Fruit fly (Drosophila melanogaster): ENCODE measurements around the gene Akt.

The Akt gene

DNA sequence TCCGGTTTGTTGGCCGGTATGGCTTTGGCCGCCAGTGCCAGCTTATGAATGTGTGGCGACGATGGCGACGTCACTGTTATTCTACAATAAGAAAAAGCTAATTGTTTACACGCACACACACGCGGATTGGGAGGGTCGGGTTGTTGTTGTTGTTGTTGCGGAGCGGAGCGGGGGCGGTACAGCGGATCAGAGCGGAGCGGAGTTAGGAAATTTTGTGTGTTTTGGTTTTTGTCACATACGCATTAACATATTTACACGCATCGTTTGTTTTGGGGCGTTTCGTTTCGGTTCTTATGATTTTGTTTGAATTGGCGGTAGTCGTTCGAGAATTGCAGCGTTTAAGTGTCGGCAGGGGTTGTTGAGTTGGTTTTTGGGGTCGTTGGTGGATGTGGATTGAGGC, 29.8 kb upstream of the Akt start (continued):
- 0 out of 2 replicates have a peak, but pooled peaks have one; percentile 29 for TF ChIP-seq CG11085 (GFP tag; IDR thresholded peaks at IDR 0.05)
- no peak for TF ChIP-seq prd (optimal IDR thresholded peaks at IDR 0.05)
- no peak for TF ChIP-seq prd (GFP tag; IDR thresholded peaks at IDR 0.05)
- no peak for TF ChIP-seq Pdp1 (GFP tag; optimal IDR thresholded peaks at IDR 0.05)
- no peak for TF ChIP-seq CG8388 (GFP tag; optimal IDR thresholded peaks at IDR 0.05)
- TF ChIP-seq fd3F (GFP tag; optimal IDR thresholded peaks at IDR 0.05): no peak
- TF ChIP-seq CG18011 (GFP tag; optimal IDR thresholded peaks at IDR 0.05): no peak
- TF ChIP-seq CG18619 (GFP tag; optimal IDR thresholded peaks at IDR 0.05): peak; percentile 45
- TF ChIP-seq MTF-1 (GFP tag; optimal IDR thresholded peaks at IDR 0.05; ENCODE audit: borderline replicate concordance): peak; percentile 6
- 0 out of 2 replicates have a peak, but pooled peaks have one; percentile 27 for TF ChIP-seq sob (GFP tag; IDR thresholded peaks at IDR 0.05)
- no peak for TF ChIP-seq CG8944 (GFP tag; optimal IDR thresholded peaks at IDR 0.05)
- no peak for TF ChIP-seq CG14441 (GFP tag; IDR thresholded peaks at IDR 0.05)
- no peak for TF ChIP-seq CG9876 (GFP tag; optimal IDR thresholded peaks at IDR 0.05)
- no peak for TF ChIP-seq CG31441 (GFP tag; IDR thresholded peaks at IDR 0.05)
- TF ChIP-seq lmd (GFP tag; IDR thresholded peaks at IDR 0.05): no peak
- TF ChIP-seq CG8765 (GFP tag; IDR thresholded peaks at IDR 0.05): no peak
- no peak for TF ChIP-seq CG2678 (tag; optimal IDR thresholded peaks at IDR 0.05)
- TF ChIP-seq CG16815 (GFP tag; optimal IDR thresholded peaks at IDR 0.05): no peak

DNA sequence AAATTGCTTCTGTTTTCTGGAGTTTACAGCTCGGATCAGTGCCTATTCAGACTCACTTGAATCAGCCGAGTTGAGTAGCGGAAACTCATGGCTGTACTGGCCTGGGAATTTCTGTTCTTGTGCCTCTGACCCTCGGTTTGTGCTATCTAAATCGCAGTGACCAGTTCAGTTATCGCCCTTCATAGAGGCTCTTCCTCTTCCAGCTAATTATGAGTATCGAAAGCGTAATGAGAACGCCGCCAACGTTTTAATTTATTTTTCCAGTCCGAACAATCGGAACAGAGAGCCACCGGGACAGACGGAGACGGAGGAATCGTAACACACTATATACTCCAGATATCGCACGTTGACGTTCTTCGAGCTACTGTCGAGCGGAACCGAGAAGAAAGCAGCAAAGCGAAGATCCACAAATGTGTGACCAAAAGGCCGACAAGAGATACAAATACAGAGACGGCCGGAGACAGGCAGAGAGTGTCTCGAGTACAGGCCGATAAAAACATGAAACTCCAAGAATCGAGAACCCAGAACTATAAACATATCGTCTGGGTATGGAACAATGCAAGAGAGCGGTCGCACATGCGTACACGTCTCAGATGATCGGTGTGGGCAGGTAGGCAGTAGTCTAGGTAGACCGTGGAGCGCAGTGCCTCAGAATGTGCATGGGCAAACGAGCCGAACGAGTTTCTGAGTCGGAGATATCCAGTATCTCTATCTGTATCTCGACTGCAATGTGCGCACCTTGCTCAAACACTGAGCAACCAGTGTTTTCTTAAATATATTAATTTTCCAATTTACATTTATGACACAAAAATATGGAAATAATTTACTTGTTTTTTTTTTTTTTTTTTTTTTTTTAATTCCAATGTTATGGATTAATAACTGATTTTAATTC, 27.1 kb upstream of the Akt start:
- TF ChIP-seq ap (GFP tag; IDR thresholded peaks at IDR 0.05) (peak; percentile 69), Hr39 (optimal IDR thresholded peaks at IDR 0.05) (no peak), knrl (GFP tag; IDR thresholded peaks at IDR 0.05; ENCODE audit: partially characterized antibody) (no peak), tgo (GFP tag; IDR thresholded peaks at IDR 0.05) (peak; percentile 82), Aef1 (GFP tag; IDR thresholded peaks at IDR 0.05) (no peak), CG12942 (GFP tag; optimal IDR thresholded peaks at IDR 0.05) (peak; percentile 55), HLH54F (GFP tag; optimal IDR thresholded peaks at IDR 0.05) (peak; percentile 35), emc (GFP tag; optimal IDR thresholded peaks at IDR 0.05) (no peak), CG6854 (GFP tag; optimal IDR thresholded peaks at IDR 0.05) (no peak), Tbp (GFP tag; optimal IDR thresholded peaks at IDR 0.05) (no peak), CG9727 (GFP tag; optimal IDR thresholded peaks at IDR 0.05) (peak; percentile 66), NK7.1 (GFP tag; optimal IDR thresholded peaks at IDR 0.05) (no peak), crc (GFP tag; optimal IDR thresholded peaks at IDR 0.05) (peak; percentile 20), Sin3A (optimal IDR thresholded peaks at IDR 0.05) (no peak), CG12744 (GFP tag; optimal IDR thresholded peaks at IDR 0.05) (peak; percentile 54), ase (GFP tag; IDR thresholded peaks at IDR 0.05) (peak; percentile 52; the same call in 2 of the 3 replicates), btn (GFP tag; optimal IDR thresholded peaks at IDR 0.05) (no peak), usp (GFP tag; optimal IDR thresholded peaks at IDR 0.05) (no peak), Stat92E (GFP tag; optimal IDR thresholded peaks at IDR 0.05) (no peak), psq (GFP tag; optimal IDR thresholded peaks at IDR 0.05) (peak; percentile 56), CG7372 (GFP tag; IDR thresholded peaks at IDR 0.05) (0 out of 2 replicates have a peak, but pooled peaks have one; percentile 14), CG12236 (GFP tag; optimal IDR thresholded peaks at IDR 0.05) (peak; percentile 44), Dp (GFP tag; optimal IDR thresholded peaks at IDR 0.05) (no peak), hkb (optimal IDR thresholded peaks at IDR 0.05) (no peak), hkb (GFP tag; IDR thresholded peaks at IDR 0.05) (peak; percentile 91), gt (GFP tag; IDR thresholded peaks at IDR 0.05) (no peak), Ada2b (GFP tag; IDR thresholded peaks at IDR 0.05) (peak; percentile 60), Ssrp (tag; optimal IDR thresholded peaks at IDR 0.05) (peak; percentile 65), CG42726 (GFP tag; IDR thresholded peaks at IDR 0.05; ENCODE audit: partially characterized antibody) (no peak), lov (optimal IDR thresholded peaks at IDR 0.05) (no peak), lov (GFP tag; IDR thresholded peaks at IDR 0.05) (0 out of 3 replicates have a peak, but pooled peaks have one; percentile 71), CG30020 (tag; optimal IDR thresholded peaks at IDR 0.05) (no peak), luna (GFP tag; optimal IDR thresholded peaks at IDR 0.05) (no peak)
